Fruit fly (Drosophila melanogaster): ENCODE results near the gene sturkopf.

The sturkopf gene

dm6 chr3L:1335428-1335764 lies 22.2 kb upstream of the sturkopf start (continued):
- TF ChIP-seq CG16815 (GFP tag; optimal IDR thresholded peaks at IDR 0.05): no peak
- no peak for TF ChIP-seq CG5180 (GFP tag; optimal IDR thresholded peaks at IDR 0.05)
- peak; percentile 39 for TF ChIP-seq CG13424 (tag; optimal IDR thresholded peaks at IDR 0.05)
- TF ChIP-seq ERR (GFP tag; optimal IDR thresholded peaks at IDR 0.05): no peak
- no peak for TF ChIP-seq NC2β (GFP tag; optimal IDR thresholded peaks at IDR 0.05)
- TF ChIP-seq CG11504 (tag; optimal IDR thresholded peaks at IDR 0.05): no peak
- TF ChIP-seq CG8281 (tag; optimal IDR thresholded peaks at IDR 0.05): no peak
- no peak for TF ChIP-seq klu (GFP tag; IDR thresholded peaks at IDR 0.05)
- TF ChIP-seq gt (GFP tag; IDR thresholded peaks at IDR 0.05): no peak
- TF ChIP-seq NK7.1 (GFP tag; optimal IDR thresholded peaks at IDR 0.05): peak; percentile 29
- no peak for TF ChIP-seq CG31388 (GFP tag; optimal IDR thresholded peaks at IDR 0.05)
- no peak for TF ChIP-seq CG9609 (GFP tag; optimal IDR thresholded peaks at IDR 0.05)
- no peak for TF ChIP-seq CG9797 (GFP tag; optimal IDR thresholded peaks at IDR 0.05)
- no peak for TF ChIP-seq CG7963 (GFP tag; IDR thresholded peaks at IDR 0.05; ENCODE audit: partially characterized antibody)
- 0 out of 2 replicates have a peak, but pooled peaks have one; percentile 30 for TF ChIP-seq Awh (GFP tag; IDR thresholded peaks at IDR 0.05)
- no peak for TF ChIP-seq prd (optimal IDR thresholded peaks at IDR 0.05)
- TF ChIP-seq prd (GFP tag; IDR thresholded peaks at IDR 0.05): peak; percentile 69
- TF ChIP-seq crp (GFP tag; optimal IDR thresholded peaks at IDR 0.05): no peak
- no peak for TF ChIP-seq CG12942 (GFP tag; optimal IDR thresholded peaks at IDR 0.05)
- TF ChIP-seq rib (GFP tag; IDR thresholded peaks at IDR 0.05): no peak
- TF ChIP-seq CG8359 (GFP tag; optimal IDR thresholded peaks at IDR 0.05; ENCODE audit: borderline replicate concordance): no peak
- no peak for TF ChIP-seq nom (GFP tag; optimal IDR thresholded peaks at IDR 0.05)

- no peak for TF ChIP-seq cad (GFP tag; optimal IDR thresholded peaks at IDR 0.05)
- peak; percentile 90 for TF ChIP-seq CG32532 (GFP tag; IDR thresholded peaks at IDR 0.05)
- peak; percentile 62 for TF ChIP-seq Dp (GFP tag; optimal IDR thresholded peaks at IDR 0.05)
- TF ChIP-seq hb (GFP tag; IDR thresholded peaks at IDR 0.05; ENCODE audit: partially characterized antibody): no peak
- TF ChIP-seq BtbVII (GFP tag; optimal IDR thresholded peaks at IDR 0.05): peak; percentile 41
- peak; percentile 23 for TF ChIP-seq Vsx1 (GFP tag; optimal IDR thresholded peaks at IDR 0.05)
- peak; percentile 89 for TF ChIP-seq CG33213 (GFP tag; optimal IDR thresholded peaks at IDR 0.05)
- TF ChIP-seq bigmax (GFP tag; optimal IDR thresholded peaks at IDR 0.05): no peak
- peak; percentile 36; the same call in 1 of the 2 replicates for TF ChIP-seq dan (GFP tag; IDR thresholded peaks at IDR 0.05)
- TF ChIP-seq CG13775 (GFP tag; optimal IDR thresholded peaks at IDR 0.05): peak; percentile 90
- TF ChIP-seq rib (GFP tag; IDR thresholded peaks at IDR 0.05): peak; percentile 60; the same call in 1 of the 2 replicates
- TF ChIP-seq CG10366 (GFP tag; IDR thresholded peaks at IDR 0.05): peak; percentile 84
- peak; percentile 91 for TF ChIP-seq Dbx (GFP tag; IDR thresholded peaks at IDR 0.05)
- TF ChIP-seq stc (GFP tag; IDR thresholded peaks at IDR 0.05): peak; percentile 75
- TF ChIP-seq CG17568 (GFP tag; optimal IDR thresholded peaks at IDR 0.05): no peak
- TF ChIP-seq CG16779 (GFP tag; IDR thresholded peaks at IDR 0.05): peak; percentile 71
- peak; percentile 63 for TF ChIP-seq da (GFP tag; optimal IDR thresholded peaks at IDR 0.05)
- peak; percentile 26 for TF ChIP-seq CG6654 (GFP tag; optimal IDR thresholded peaks at IDR 0.05)
- TF ChIP-seq CG2116 (GFP tag; optimal IDR thresholded peaks at IDR 0.05): peak; percentile 89
- TF ChIP-seq CG10321 (GFP tag; IDR thresholded peaks at IDR 0.05): peak; percentile 45; the same call in 1 of the 2 replicates
- peak; percentile 50 for TF ChIP-seq amos (GFP tag; IDR thresholded peaks at IDR 0.05; ENCODE audit: partially characterized antibody)
- TF ChIP-seq dati (GFP tag; IDR thresholded peaks at IDR 0.05): no peak
- peak; percentile 86 for TF ChIP-seq CG15269 (tag; optimal IDR thresholded peaks at IDR 0.05)
- TF ChIP-seq Optix (GFP tag; IDR thresholded peaks at IDR 0.05): peak; percentile 59; the same call in 2 of the 3 replicates
- TF ChIP-seq HLH54F (GFP tag; optimal IDR thresholded peaks at IDR 0.05): peak; percentile 93
- peak; percentile 93 for TF ChIP-seq Chrac-16 (GFP tag; optimal IDR thresholded peaks at IDR 0.05)
- TF ChIP-seq sob (GFP tag; IDR thresholded peaks at IDR 0.05): peak; percentile 90
- peak; percentile 98 for TF ChIP-seq Ets65A (GFP tag)
- peak; percentile 86 for TF ChIP-seq grau (tag; optimal IDR thresholded peaks at IDR 0.05)
These were observed 21.6 kb upstream of the sturkopf start, which contains the start of the genes Hmbs and CG2211 for dm6 chr3L:1334571-1335427. Hmbs (plus strand) TSS chr3L:1334889. CG2211 (minus strand) TSS chr3L:1335359.

Measured in whole organism, embryonic.